Worm (Caenorhabditis elegans): ENCODE results near the gene pgp-14.

The pgp-14 gene

DNA sequence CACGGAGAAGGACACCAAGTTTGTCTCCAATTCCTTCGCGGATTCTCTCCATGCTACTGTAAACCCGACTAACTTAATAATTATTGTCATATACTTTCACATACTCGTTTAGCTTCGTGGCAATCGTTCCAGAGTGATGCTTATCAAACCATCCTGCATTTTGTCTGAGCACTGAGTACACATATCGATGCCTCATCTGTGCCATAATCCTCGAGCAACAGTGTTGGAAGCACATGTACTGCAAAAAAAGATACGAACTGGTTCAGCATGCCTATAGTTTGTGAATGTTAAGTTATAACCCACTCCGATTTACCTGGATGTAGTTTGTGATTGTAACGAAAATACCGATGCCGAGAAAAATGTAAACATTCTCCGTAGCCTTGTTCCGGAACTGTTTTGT is 5.6 kb upstream of the pgp-14 start:
- no peak for TF ChIP-seq ekl-4 (GFP tag; IDR thresholded peaks at IDR 0.05)
- no peak for TF ChIP-seq tbp1 (GFP tag; optimal IDR thresholded peaks at IDR 0.05)
- TF ChIP-seq nhr-90 (tag; optimal IDR thresholded peaks at IDR 0.05) = no peak
- TF ChIP-seq mel-28 (tag; optimal IDR thresholded peaks at IDR 0.05; ENCODE audit: borderline replicate concordance) = no peak
- TF ChIP-seq cebp-1 (GFP tag; IDR thresholded peaks at IDR 0.05) = no peak
- TF ChIP-seq cebp-1 (tag; optimal IDR thresholded peaks at IDR 0.05) = no peak
- no peak for TF ChIP-seq nhr-80 (tag; optimal IDR thresholded peaks at IDR 0.05)
- TF ChIP-seq hmg-1.2 (GFP tag; IDR thresholded peaks at IDR 0.05) = no peak
- TF ChIP-seq D2030.7 (GFP tag; IDR thresholded peaks at IDR 0.05) = no peak
- TF ChIP-seq madf-6 (GFP tag; IDR thresholded peaks at IDR 0.05) = no peak
- no peak for TF ChIP-seq sdz-38 (tag; optimal IDR thresholded peaks at IDR 0.05)
- TF ChIP-seq rpc-1 (optimal IDR thresholded peaks at IDR 0.05) = no peak
- TF ChIP-seq rpc-1 (tag; optimal IDR thresholded peaks at IDR 0.05) = no peak
- TF ChIP-seq F23B12.7 (tag; optimal IDR thresholded peaks at IDR 0.05; ENCODE audit: insufficient read depth) = no peak
- no peak for TF ChIP-seq B0261.1 (tag; optimal IDR thresholded peaks at IDR 0.05)
- TF ChIP-seq lin-54 (GFP tag; optimal IDR thresholded peaks at IDR 0.05) = no peak
- no peak for TF ChIP-seq F52B5.7 (tag; optimal IDR thresholded peaks at IDR 0.05)
- no peak for TF ChIP-seq madf-8 (GFP tag; conservative IDR thresholded peaks at IDR 0.05)
- no peak for TF ChIP-seq C06A6.2 (GFP tag; conservative IDR thresholded peaks at IDR 0.05)

ce11 chrX:12754043-12754442 is 4.7 kb upstream of the pgp-14 start:
- TF ChIP-seq tlf-1 (GFP tag; optimal IDR thresholded peaks at IDR 0.05) (no peak), athp-1 (tag; optimal IDR thresholded peaks at IDR 0.05) (no peak), F22D6.2 (tag; optimal IDR thresholded peaks at IDR 0.05) (no peak), pbrm-1 (GFP tag; IDR thresholded peaks at IDR 0.05) (no peak), atf-7 (tag; optimal IDR thresholded peaks at IDR 0.05) (no peak)

ce11 chrX:12750805-12751204 is 1.4 kb upstream of the pgp-14 start:
- no peak for TF ChIP-seq madf-8 (GFP tag; conservative IDR thresholded peaks at IDR 0.05)
- TF ChIP-seq hmg-1.2 (GFP tag; IDR thresholded peaks at IDR 0.05) = no peak
- no peak for TF ChIP-seq die-1 (tag; optimal IDR thresholded peaks at IDR 0.05)
- TF ChIP-seq F49E8.2 (tag; optimal IDR thresholded peaks at IDR 0.05; ENCODE audit: insufficient read depth) = no peak
- no peak for TF ChIP-seq K11D2.4 (GFP tag; IDR thresholded peaks at IDR 0.05)
- no peak for TF ChIP-seq dpff-1 (tag; optimal IDR thresholded peaks at IDR 0.05)
- TF ChIP-seq Y67H2A.10 (GFP tag; conservative IDR thresholded peaks at IDR 0.05) = no peak
- no peak for TF ChIP-seq C06A6.2 (GFP tag; conservative IDR thresholded peaks at IDR 0.05)
- TF ChIP-seq lin-35 (GFP tag; optimal IDR thresholded peaks at IDR 0.05) = no peak
- TF ChIP-seq F10E7.11 (tag; optimal IDR thresholded peaks at IDR 0.05) = no peak
- TF ChIP-seq mcd-1 (GFP tag; IDR thresholded peaks at IDR 0.05) = no peak
- no peak for TF ChIP-seq T07F8.4 (tag; optimal IDR thresholded peaks at IDR 0.05)

DNA sequence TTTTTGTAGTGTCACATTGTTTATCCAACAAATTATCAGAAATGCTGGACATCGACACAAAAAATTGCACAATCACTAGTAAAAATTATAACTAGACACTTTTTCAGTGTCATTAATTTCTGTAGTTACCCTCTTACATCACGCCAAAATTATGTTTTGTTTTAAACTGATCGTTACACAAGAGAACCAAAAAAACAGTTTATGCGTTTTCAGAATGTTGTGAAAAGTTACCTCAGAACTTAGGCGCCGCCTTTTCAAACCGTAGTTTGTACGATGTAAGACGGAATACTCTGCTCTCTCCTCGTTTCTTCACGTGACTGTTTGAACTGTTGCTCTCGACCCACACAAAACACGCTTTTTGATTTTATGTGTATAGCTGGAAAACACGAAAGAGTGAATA is 10.9 kb downstream of the pgp-14 start, which contains the start of gene pgp-13:
TSS of gene pgp-13 (plus strand) at position 301 of the 400 bp plus-strand sequence.
- TF ChIP-seq xnd-1 (tag; optimal IDR thresholded peaks at IDR 0.05) (no peak), Y67H2A.10 (GFP tag; conservative IDR thresholded peaks at IDR 0.05) (no peak), madf-3 (GFP tag; IDR thresholded peaks at IDR 0.05) (no peak), aptf-2 (GFP tag; conservative IDR thresholded peaks at IDR 0.05) (no peak), B0261.1 (tag; optimal IDR thresholded peaks at IDR 0.05) (no peak), F55B11.4 (tag; optimal IDR thresholded peaks at IDR 0.05; ENCODE audit: borderline replicate concordance, insufficient read depth) (no peak), F49E8.2 (tag; optimal IDR thresholded peaks at IDR 0.05; ENCODE audit: insufficient read depth) (no peak), snpc-1.3 (tag; optimal IDR thresholded peaks at IDR 0.05; ENCODE audit: insufficient read depth) (no peak)

Data from whole organism, young adult.